Fruit fly (Drosophila melanogaster) whole organism, embryonic: Measurements from ENCODE around the gene Ance-2.

Source experiments
- Bteb2 ChIP-seq: fragments of 200-800 bp; sonication (Bioruptor generic); optimal IDR thresholded peaks from 2 replicates; lab custom pipeline; 2016; ENCODE audit warnings: missing biosample characterization, missing genetic modification characterization
- CG11696 ChIP-seq: fragments of 200-800 bp; sonication (Bioruptor generic); IDR thresholded peaks from 2 replicates; pipeline ENCODE4 v1.3.6; 2022; ENCODE audit warnings: missing biosample characterization, missing genetic modification characterization
- CG12391 ChIP-seq: fragments of 200-800 bp; sonication (Bioruptor generic); optimal IDR thresholded peaks from 3 replicates; lab custom pipeline; 2018; ENCODE audit warnings: missing biosample characterization, mild to moderate bottlenecking, missing genetic modification characterization, moderate library complexity
- CG12659 ChIP-seq: fragments of 200-800 bp; sonication (Bioruptor generic); optimal IDR thresholded peaks from 3 replicates; lab custom pipeline; 2017; ENCODE audit warnings: mild to moderate bottlenecking, missing biosample characterization, missing genetic modification reagents, missing genetic modification characterization
- CG13123 ChIP-seq: fragments of 200-800 bp; sonication (Bioruptor generic); optimal IDR thresholded peaks from 2 replicates; lab custom pipeline; 2016; ENCODE audit warnings: missing biosample characterization, missing genetic modification characterization
- CG14014 ChIP-seq: fragments of 200-800 bp; sonication (Bioruptor generic); IDR thresholded peaks from 2 replicates; pipeline ENCODE4 v1.3.6; 2022; ENCODE audit warnings: missing biosample characterization, missing genetic modification characterization
- CG14667 ChIP-seq: fragments of 200-800 bp; sonication (Bioruptor generic); IDR thresholded peaks from 2 replicates; pipeline ENCODE4 v1.3.6; 2022; ENCODE audit warnings: missing biosample characterization, missing genetic modification characterization
- CG15514 ChIP-seq: fragments of 200-800 bp; sonication (Bioruptor generic); optimal IDR thresholded peaks from 3 replicates; lab custom pipeline; 2017; ENCODE audit warnings: missing biosample characterization, missing genetic modification characterization, mild to moderate bottlenecking, moderate library complexity, missing genetic modification reagents
- CG16779 ChIP-seq: fragments of 200-800 bp; sonication (Bioruptor generic); IDR thresholded peaks from 2 replicates; pipeline ENCODE4 v1.3.6; 2022; ENCODE audit warnings: missing biosample characterization, missing genetic modification characterization
- CG1832 ChIP-seq: fragments of 200-800 bp; sonication (Bioruptor generic); optimal IDR thresholded peaks from 2 replicates; lab custom pipeline; 2017; ENCODE audit warnings: missing biosample characterization, mild to moderate bottlenecking, missing genetic modification characterization, inconsistent platforms
- CG18619 ChIP-seq: fragments of 200-800 bp; sonication (Bioruptor generic); optimal IDR thresholded peaks from 3 replicates; lab custom pipeline; 2017; ENCODE audit warnings: missing biosample characterization, mild to moderate bottlenecking, missing genetic modification characterization
- CG18764 ChIP-seq: fragments of 200-800 bp; sonication (Bioruptor generic); optimal IDR thresholded peaks from 3 replicates; lab custom pipeline; 2016; ENCODE audit warnings: missing biosample characterization, missing genetic modification characterization
- CG2875 ChIP-seq: fragments of 200-800 bp; sonication (Bioruptor generic); optimal IDR thresholded peaks from 2 replicates; lab custom pipeline; 2017; ENCODE audit warnings: missing biosample characterization, mild to moderate bottlenecking, missing genetic modification characterization, missing genetic modification reagents
- CG30403 ChIP-seq: fragments of 200-800 bp; sonication (Bioruptor generic); optimal IDR thresholded peaks from 3 replicates; lab custom pipeline; 2016; ENCODE audit warnings: missing biosample characterization, missing genetic modification characterization
- CG33557 ChIP-seq: fragments of 200-800 bp; sonication (Bioruptor generic); optimal IDR thresholded peaks from 2 replicates; lab custom pipeline; 2019; ENCODE audit warnings: missing biosample characterization, mild to moderate bottlenecking, missing genetic modification characterization, moderate library complexity
- CG3726 ChIP-seq: fragments of 200-800 bp; sonication (Bioruptor generic); IDR thresholded peaks from 3 replicates; pipeline ENCODE4, ENCODE4 v1.3.6; 2022; ENCODE audit warnings: missing biosample characterization, missing genetic modification characterization
- CG3847 ChIP-seq: fragments of 200-800 bp; sonication (Bioruptor generic); IDR thresholded peaks from 2 replicates; pipeline ENCODE4 v1.3.6; 2022; ENCODE audit warnings: missing biosample characterization, missing genetic modification characterization
- CG4424 ChIP-seq: fragments of 200-800 bp; sonication (Bioruptor generic); optimal IDR thresholded peaks from 3 replicates; lab custom pipeline; 2016; ENCODE audit warnings: missing biosample characterization, missing genetic modification characterization
- CG5245 ChIP-seq: fragments of 200-800 bp; sonication (Bioruptor generic); optimal IDR thresholded peaks from 3 replicates; lab custom pipeline; 2016; ENCODE audit warnings: missing biosample characterization, missing genetic modification characterization
- CG8281 ChIP-seq: fragments of 200-800 bp; sonication (Bioruptor generic); optimal IDR thresholded peaks from 2 replicates; lab custom pipeline; 2018; ENCODE audit warnings: missing biosample characterization, mild to moderate bottlenecking, missing genetic modification characterization, moderate library complexity
- CG9817 ChIP-seq: fragments of 200-800 bp; sonication (Bioruptor generic); optimal IDR thresholded peaks from 2 replicates; lab custom pipeline; 2018; ENCODE audit warnings: missing biosample characterization, mild to moderate bottlenecking, missing genetic modification characterization, moderate library complexity
- D ChIP-seq, 2 experiments: fragments of 200-800 bp in 1 of 2; fragments of >200 bp in 1 of 2; sonication (Bioruptor generic) in 1 of 2; optimal IDR thresholded peaks; 2 replicates in 1 of 2; 3 replicates in 1 of 2; lab custom pipeline; 2017; ENCODE audit warnings: mild to moderate bottlenecking in 1 of 2, missing biosample characterization in 1 of 2, missing genetic modification characterization in 1 of 2, missing genetic modification reagents in 1 of 2
- Doc3 ChIP-seq: fragments of 200-800 bp; sonication (Bioruptor generic); IDR thresholded peaks from 3 replicates; pipeline ENCODE4 v1.3.6; 2022; ENCODE audit warnings: missing biosample characterization, missing genetic modification characterization; ENCODE audit not compliant: partially characterized antibody
- Mad ChIP-seq: fragments of 200-800 bp; sonication (Bioruptor generic); optimal IDR thresholded peaks from 2 replicates; lab custom pipeline; 2016; ENCODE audit warnings: missing biosample characterization, missing genetic modification characterization
- Meics ChIP-seq: fragments of 200-800 bp; sonication (Bioruptor generic); optimal IDR thresholded peaks from 2 replicates; lab custom pipeline; 2017; ENCODE audit warnings: missing biosample characterization, mild to moderate bottlenecking, missing genetic modification characterization
- Nf-YA ChIP-seq: fragments of 200-800 bp; sonication (Bioruptor generic); IDR thresholded peaks from 2 replicates; pipeline ENCODE4 v1.3.6; 2022; ENCODE audit warnings: missing biosample characterization, missing genetic modification characterization
- NfI ChIP-seq: fragments of 200-800 bp; sonication (Bioruptor generic); optimal IDR thresholded peaks from 3 replicates; lab custom pipeline; 2018; ENCODE audit warnings: missing biosample characterization, mild to moderate bottlenecking, missing genetic modification characterization, moderate library complexity
- Oli ChIP-seq: fragments of 200-800 bp; sonication (Bioruptor generic); optimal IDR thresholded peaks from 2 replicates; lab custom pipeline; 2018; ENCODE audit warnings: missing biosample characterization, mild to moderate bottlenecking, missing genetic modification characterization, moderate library complexity
- Pdp1 ChIP-seq, 2 experiments: fragments of 200-800 bp; sonication (Bioruptor generic); optimal IDR thresholded peaks; 3 replicates each; lab custom pipeline; 2016; ENCODE audit warnings: missing biosample characterization in 2 of 2, missing genetic modification characterization in 2 of 2, mild to moderate bottlenecking in 1 of 2, moderate library complexity in 1 of 2
- Rx ChIP-seq: fragments of 200-800 bp; sonication (Bioruptor generic); IDR thresholded peaks from 2 replicates; pipeline ENCODE4 v1.3.6; 2022; ENCODE audit warnings: missing biosample characterization, missing genetic modification characterization
- Stat92E ChIP-seq, 3 experiments: fragments of >200 bp in 2 of 3; fragments of 200-800 bp in 1 of 3; sonication (Bioruptor generic) in 1 of 3; optimal IDR thresholded peaks; 2 replicates each; lab custom pipeline; 2017 to 2019; ENCODE audit warnings: missing biosample characterization in 3 of 3, missing genetic modification characterization in 3 of 3, mild to moderate bottlenecking in 1 of 3, moderate library complexity in 1 of 3
- Vsx1 ChIP-seq: fragments of 200-800 bp; sonication (Bioruptor generic); optimal IDR thresholded peaks from 2 replicates; lab custom pipeline; 2017; ENCODE audit warnings: missing biosample characterization, mild to moderate bottlenecking, missing genetic modification characterization, missing genetic modification reagents
- amos ChIP-seq: fragments of 200-800 bp; sonication (Bioruptor generic); IDR thresholded peaks from 2 replicates; pipeline ENCODE4 v1.3.6; 2022; ENCODE audit warnings: missing biosample characterization, missing genetic modification characterization; ENCODE audit not compliant: partially characterized antibody
- aop ChIP-seq: fragments of 200-800 bp; sonication (Bioruptor generic); IDR thresholded peaks from 2 replicates; pipeline ENCODE4 v1.3.6; 2022; ENCODE audit warnings: missing biosample characterization, missing genetic modification characterization
- bab2 ChIP-seq: fragments of 200-800 bp; sonication (Bioruptor generic); optimal IDR thresholded peaks from 2 replicates; lab custom pipeline; 2016; ENCODE audit warnings: missing biosample characterization, missing genetic modification characterization
- btn ChIP-seq: fragments of 200-800 bp; sonication (Bioruptor generic); optimal IDR thresholded peaks from 2 replicates; lab custom pipeline; 2016; ENCODE audit warnings: missing biosample characterization, missing genetic modification characterization
- cg ChIP-seq: fragments of 200-800 bp; sonication (Bioruptor generic); optimal IDR thresholded peaks from 3 replicates; lab custom pipeline; 2019; ENCODE audit warnings: missing biosample characterization, mild to moderate bottlenecking, missing genetic modification characterization, moderate library complexity
- eyg ChIP-seq: fragments of 200-800 bp; sonication (Bioruptor generic); optimal IDR thresholded peaks from 3 replicates; lab custom pipeline; 2016; ENCODE audit warnings: missing biosample characterization, missing genetic modification characterization
- gce ChIP-seq: fragments of 200-800 bp; sonication (Bioruptor generic); IDR thresholded peaks from 3 replicates; pipeline ENCODE4 v1.3.6; 2022; ENCODE audit warnings: missing biosample characterization, missing genetic modification characterization
- ham ChIP-seq: fragments of 200-800 bp; sonication (Bioruptor generic); IDR thresholded peaks from 2 replicates; pipeline ENCODE4 v1.3.6; 2022; ENCODE audit warnings: missing biosample characterization, missing genetic modification characterization
- her ChIP-seq: fragments of 200-800 bp; sonication (Bioruptor generic); optimal IDR thresholded peaks from 2 replicates; lab custom pipeline; 2016; ENCODE audit warnings: missing biosample characterization, missing genetic modification characterization
- jing ChIP-seq: fragments of 200-800 bp; sonication (Bioruptor generic); optimal IDR thresholded peaks from 2 replicates; lab custom pipeline; 2018; ENCODE audit warnings: missing biosample characterization, mild to moderate bottlenecking, missing genetic modification characterization
- nau ChIP-seq: fragments of 200-800 bp; sonication (Bioruptor generic); optimal IDR thresholded peaks from 3 replicates; lab custom pipeline; 2017; ENCODE audit warnings: missing biosample characterization, mild to moderate bottlenecking, missing genetic modification characterization, missing genetic modification reagents
- onecut ChIP-seq: fragments of 200-800 bp; sonication (Bioruptor generic); IDR thresholded peaks from 2 replicates; pipeline ENCODE4 v1.3.6; 2022; ENCODE audit warnings: missing biosample characterization, missing genetic modification characterization
- org-1 ChIP-seq: fragments of 200-800 bp; sonication (Bioruptor generic); optimal IDR thresholded peaks from 2 replicates; lab custom pipeline; 2017; ENCODE audit warnings: missing biosample characterization, missing genetic modification characterization
- repo ChIP-seq: fragments of 200-800 bp; sonication (Bioruptor generic); optimal IDR thresholded peaks from 2 replicates; lab custom pipeline; 2016; ENCODE audit warnings: missing biosample characterization, missing genetic modification characterization
- sd ChIP-seq: fragments of 200-800 bp; sonication (Bioruptor generic); optimal IDR thresholded peaks from 3 replicates; lab custom pipeline; 2018; ENCODE audit warnings: missing biosample characterization, mild to moderate bottlenecking, missing genetic modification characterization, moderate library complexity
- unc-4 ChIP-seq: fragments of 200-800 bp; sonication (Bioruptor generic); IDR thresholded peaks from 2 replicates; pipeline ENCODE4 v1.3.6; 2022; ENCODE audit warnings: missing biosample characterization, missing genetic modification characterization; ENCODE audit not compliant: partially characterized antibody
- vfl ChIP-seq: fragments of 200-800 bp; sonication (Bioruptor generic); optimal IDR thresholded peaks from 2 replicates; lab custom pipeline; 2016; ENCODE audit warnings: missing biosample characterization, missing genetic modification characterization
- vvl ChIP-seq: fragments of 200-800 bp; sonication (Bioruptor generic); IDR thresholded peaks from 2 replicates; pipeline ENCODE4 v1.3.6; 2022; ENCODE audit warnings: missing biosample characterization, missing genetic modification characterization

Ance-2 gene

dm6 chr2L:13878801-13879200, 30.3 kb upstream of the Ance-2 start (continued):
- peak in 1 of 3 experiments; percentile 47 for TF ChIP-seq Stat92E (GFP tag; optimal IDR thresholded peaks at IDR 0.05; lab: Kevin White, UChicago)
- TF ChIP-seq CG18619 (GFP tag; lab: Kevin White, UChicago): no peak
- TF ChIP-seq btn (GFP tag; lab: Kevin White, UChicago): no peak
- TF ChIP-seq bab2: no peak
- TF ChIP-seq gce (GFP tag; lab: Robert Waterston, UW): 0 out of 3 replicates have a peak, but pooled peaks have one; percentile 42
- peak; percentile 16; the same call in 1 of the 2 replicates for TF ChIP-seq CG3847 (GFP tag; lab: Robert Waterston, UW)
- TF ChIP-seq CG12391: no peak
- peak; percentile 28 for TF ChIP-seq CG15514 (GFP tag; lab: Kevin White, UChicago)
- peak; percentile 17 for TF ChIP-seq Mad (GFP tag; lab: Kevin White, UChicago)
- no peak for TF ChIP-seq eyg (GFP tag; lab: Kevin White, UChicago)
- no peak for TF ChIP-seq CG3726
- peak; percentile 38; the same call in 1 of the 2 replicates for TF ChIP-seq Nf-YA (GFP tag; lab: Robert Waterston, UW)
- TF ChIP-seq Vsx1 (GFP tag; lab: Kevin White, UChicago): no peak
- TF ChIP-seq CG16779 (GFP tag; lab: Robert Waterston, UW): 0 out of 2 replicates have a peak, but pooled peaks have one; percentile 51
- no peak for TF ChIP-seq CG14667
- no peak for TF ChIP-seq CG11696
- peak; percentile 43 for TF ChIP-seq her (GFP tag; lab: Kevin White, UChicago)
- TF ChIP-seq CG18764 (GFP tag; lab: Kevin White, UChicago): no peak
- TF ChIP-seq org-1: no peak
- no peak for TF ChIP-seq CG12659
- no peak for TF ChIP-seq D (optimal IDR thresholded peaks at IDR 0.05; lab: Kevin White, UChicago)
- TF ChIP-seq D (GFP tag; optimal IDR thresholded peaks at IDR 0.05; lab: Kevin White, UChicago): no peak
- TF ChIP-seq CG30403 (GFP tag; lab: Kevin White, UChicago): no peak
- TF ChIP-seq CG8281: no peak
- no peak for TF ChIP-seq ham (GFP tag; lab: Robert Waterston, UW)
- peak; percentile 18 for TF ChIP-seq Meics (GFP tag; lab: Kevin White, UChicago)
- no peak; the same call in 1 of the 2 replicates for TF ChIP-seq CG14014 (GFP tag; lab: Robert Waterston, UW)
- no peak for TF ChIP-seq Oli
- TF ChIP-seq vfl (GFP tag; lab: Kevin White, UChicago): peak; percentile 7
- no peak for TF ChIP-seq CG2875 (GFP tag; lab: Kevin White, UChicago)
- peak; percentile 23; the same call in 1 of the 2 replicates for TF ChIP-seq unc-4
- TF ChIP-seq NfI (GFP tag; lab: Kevin White, UChicago): no peak
- TF ChIP-seq Pdp1 (GFP tag; optimal IDR thresholded peaks at IDR 0.05; lab: Kevin White, UChicago): peak in 1 of 2 experiments; percentile 40
- peak; percentile 29; the same call in 1 of the 2 replicates for TF ChIP-seq onecut
- TF ChIP-seq vvl (GFP tag; lab: Robert Waterston, UW): peak; percentile 63
- TF ChIP-seq jing (GFP tag; lab: Kevin White, UChicago): no peak
- TF ChIP-seq Bteb2 (GFP tag; lab: Kevin White, UChicago): no peak
- no peak for TF ChIP-seq Doc3
- TF ChIP-seq CG1832: no peak
- peak; percentile 27 for TF ChIP-seq nau (GFP tag; lab: Kevin White, UChicago)
- no peak for TF ChIP-seq cg (GFP tag; lab: Kevin White, UChicago)
- no peak for TF ChIP-seq CG5245 (GFP tag; lab: Kevin White, UChicago)
- TF ChIP-seq amos (GFP tag; lab: Robert Waterston, UW): peak; percentile 66; the same call in 1 of the 2 replicates
- TF ChIP-seq CG9817 (tag; lab: Kevin White, UChicago): no peak
- no peak for TF ChIP-seq CG13123 (GFP tag; lab: Kevin White, UChicago)
- no peak for TF ChIP-seq CG33557
- no peak for TF ChIP-seq Rx
- peak; percentile 21 for TF ChIP-seq sd (tag; lab: Kevin White, UChicago)
- TF ChIP-seq repo (GFP tag; lab: Kevin White, UChicago): peak; percentile 5
- TF ChIP-seq CG4424 (GFP tag; lab: Kevin White, UChicago): peak; percentile 22
- TF ChIP-seq aop: no peak
